Worm (Caenorhabditis elegans) whole organism, young adult: ENCODE data around the gene T11G6.2.

Experiments used
- B0019.2 ChIP-seq: fragments of 200-800 bp; sonication (Bioruptor generic); conservative IDR thresholded peaks from 2 replicates; pipeline ENCODE4 v1.3.6; 2022; ENCODE audit warnings: missing genetic modification reagents, missing genetic modification characterization, missing compliant biosample characterization
- C06A6.2 ChIP-seq: fragments of 200-800 bp; sonication (Bioruptor generic); conservative IDR thresholded peaks from 2 replicates; pipeline ENCODE4 v1.3.6; 2022; ENCODE audit warnings: missing genetic modification characterization, missing compliant biosample characterization
- D2030.7 ChIP-seq: fragments of 200-800 bp; sonication (Bioruptor generic); IDR thresholded peaks from 2 replicates; pipeline ENCODE4 v1.3.6; 2022; ENCODE audit warnings: missing genetic modification reagents, missing genetic modification characterization, missing compliant biosample characterization
- F49E8.2 ChIP-seq: sonication (generic microtip); optimal IDR thresholded peaks from 3 replicates; lab custom pipeline; 2017; ENCODE audit warnings: missing genetic modification characterization, mild to moderate bottlenecking, missing compliant biosample characterization, antibody characterized with exemption, moderate library complexity; ENCODE audit not compliant: insufficient read depth
- F52B5.7 ChIP-seq: sonication (generic microtip); optimal IDR thresholded peaks from 2 replicates; lab custom pipeline; 2016; ENCODE audit warnings: mild to moderate bottlenecking, missing genetic modification characterization, missing compliant biosample characterization
- T26A5.8 ChIP-seq: sonication (generic microtip); optimal IDR thresholded peaks from 2 replicates; lab custom pipeline; 2016; ENCODE audit warnings: missing genetic modification characterization, missing compliant biosample characterization
- Y56A3A.18 ChIP-seq: fragments of 200-800 bp; sonication (Bioruptor generic); IDR thresholded peaks from 2 replicates; pipeline ENCODE4 v1.3.6; 2022; ENCODE audit warnings: missing genetic modification reagents, missing genetic modification characterization, missing compliant biosample characterization
- ZK185.1 ChIP-seq: sonication (generic microtip); optimal IDR thresholded peaks from 2 replicates; lab custom pipeline; 2016; ENCODE audit warnings: mild to moderate bottlenecking, missing genetic modification characterization, missing compliant biosample characterization; ENCODE audit not compliant: poor library complexity, severe bottlenecking
- atf-7 ChIP-seq: sonication (generic microtip); optimal IDR thresholded peaks from 2 replicates; lab custom pipeline; 2017; ENCODE audit warnings: mild to moderate bottlenecking, missing genetic modification characterization, missing compliant biosample characterization
- attf-6 ChIP-seq: fragments of 200-800 bp; sonication (Bioruptor generic); IDR thresholded peaks from 2 replicates; pipeline ENCODE4 v1.3.6; 2022; ENCODE audit warnings: missing genetic modification reagents, missing genetic modification characterization, missing compliant biosample characterization
- cebp-2 ChIP-seq: fragments of 200-800 bp; sonication (Bioruptor generic); IDR thresholded peaks from 2 replicates; pipeline ENCODE4 v1.3.6; 2022; ENCODE audit warnings: missing genetic modification characterization, missing compliant biosample characterization
- ceh-91 ChIP-seq: fragments of 200-800 bp; sonication (Bioruptor generic); IDR thresholded peaks from 2 replicates; pipeline ENCODE4 v1.3.6; 2022; ENCODE audit warnings: missing genetic modification reagents, missing genetic modification characterization, missing compliant biosample characterization
- chd-7 ChIP-seq: sonication (generic microtip); optimal IDR thresholded peaks from 2 replicates; lab custom pipeline; 2016; ENCODE audit warnings: mild to moderate bottlenecking, missing genetic modification characterization, moderate library complexity, missing compliant biosample characterization
- dpff-1 ChIP-seq: sonication (generic microtip); optimal IDR thresholded peaks from 2 replicates; lab custom pipeline; 2017; ENCODE audit warnings: mild to moderate bottlenecking, missing genetic modification characterization, missing compliant biosample characterization
- egl-18 ChIP-seq: fragments of 200-800 bp; sonication (Bioruptor generic); IDR thresholded peaks from 2 replicates; pipeline ENCODE4 v1.3.6; 2022; ENCODE audit warnings: missing genetic modification reagents, missing genetic modification characterization, missing compliant biosample characterization
- egrh-3 ChIP-seq: fragments of 200-800 bp; sonication (Bioruptor generic); IDR thresholded peaks from 2 replicates; pipeline ENCODE4 v1.3.6; 2022; ENCODE audit warnings: missing genetic modification reagents, missing genetic modification characterization, missing compliant biosample characterization
- hlh-26 ChIP-seq: fragments of 200-800 bp; sonication (Bioruptor generic); conservative IDR thresholded peaks from 2 replicates; pipeline ENCODE4 v1.3.6; 2022; ENCODE audit warnings: missing genetic modification reagents, missing genetic modification characterization, missing compliant biosample characterization
- hmg-1.2 ChIP-seq: fragments of 200-800 bp; sonication (Bioruptor generic); IDR thresholded peaks from 2 replicates; pipeline ENCODE4 v1.3.6; 2022; ENCODE audit warnings: missing genetic modification reagents, missing genetic modification characterization, missing compliant biosample characterization
- lag-1 ChIP-seq: fragments of 200-800 bp; sonication (Bioruptor generic); IDR thresholded peaks from 2 replicates; pipeline ENCODE4 v1.3.6; 2022; ENCODE audit warnings: missing genetic modification reagents, missing genetic modification characterization, missing compliant biosample characterization
- lin-35 ChIP-seq, 3 experiments: fragments of 150-350 bp in 2 of 3; sonication (generic microtip) in 1 of 3; optimal IDR thresholded peaks; 2 replicates each; lab custom pipeline; 2014 to 2018; ENCODE audit warnings: missing biosample characterization in 3 of 3, missing genetic modification characterization in 3 of 3, missing genetic modification reagents in 3 of 3
- madf-3 ChIP-seq: fragments of 200-800 bp; sonication (Bioruptor generic); IDR thresholded peaks from 2 replicates; pipeline ENCODE4 v1.3.6; 2022; ENCODE audit warnings: missing genetic modification reagents, missing genetic modification characterization, missing compliant biosample characterization
- mcd-1 ChIP-seq: fragments of 200-800 bp; sonication (Bioruptor generic); IDR thresholded peaks from 2 replicates; pipeline ENCODE4 v1.3.6; 2022; ENCODE audit warnings: missing genetic modification reagents, missing genetic modification characterization, missing compliant biosample characterization
- nfya-2 ChIP-seq: fragments of 200-800 bp; sonication (Bioruptor generic); IDR thresholded peaks from 2 replicates; pipeline ENCODE4 v1.3.6; 2022; ENCODE audit warnings: missing genetic modification reagents, missing genetic modification characterization, missing compliant biosample characterization
- nfyb-1 ChIP-seq: fragments of 200-800 bp; sonication (Bioruptor generic); IDR thresholded peaks from 2 replicates; pipeline ENCODE4 v1.3.6; 2022; ENCODE audit warnings: missing genetic modification reagents, missing genetic modification characterization, missing compliant biosample characterization
- nhr-179 ChIP-seq: sonication (generic microtip); optimal IDR thresholded peaks from 2 replicates; lab custom pipeline; 2016; ENCODE audit warnings: mild to moderate bottlenecking, missing genetic modification characterization, missing compliant biosample characterization
- pbrm-1 ChIP-seq: fragments of 200-800 bp; sonication (Bioruptor generic); IDR thresholded peaks from 2 replicates; pipeline ENCODE4 v1.3.6; 2022; ENCODE audit warnings: missing genetic modification reagents, missing genetic modification characterization, missing compliant biosample characterization
- pha-4 ChIP-seq: fragments of 150-350 bp; sonication (generic microtip); optimal IDR thresholded peaks from 2 replicates; lab custom pipeline; 2014; ENCODE audit warnings: missing biosample characterization, missing genetic modification reagents, missing genetic modification characterization
- ztf-22 ChIP-seq: fragments of 200-800 bp; sonication (Bioruptor generic); optimal IDR thresholded peaks from 2 replicates; lab custom pipeline; 2018; ENCODE audit warnings: mild to moderate bottlenecking, missing genetic modification characterization, moderate library complexity, missing compliant biosample characterization
- ztf-28 ChIP-seq: fragments of 200-800 bp; sonication (Bioruptor generic); IDR thresholded peaks from 2 replicates; pipeline ENCODE4 v1.3.6; 2022; ENCODE audit warnings: missing genetic modification reagents, missing genetic modification characterization, missing compliant biosample characterization

T11G6.2 gene

ce11 chrIV:10876844-10877243 lies 18.5 kb upstream of the T11G6.2 start, which contains the start of gene fipr-14:
fipr-14 (plus strand) TSS chrIV:10877144.
- TF ChIP-seq F49E8.2 (tag; lab: Kevin White, UChicago) (no peak), attf-6 (GFP tag; lab: Robert Waterston, UW) (no peak)

- TF ChIP-seq egrh-3 (GFP tag; lab: Robert Waterston, UW) (no peak), pha-4 (tag; lab: Kevin White, UChicago) (no peak), lin-35 (GFP tag; optimal IDR thresholded peaks at IDR 0.05; lab: Kevin White, UChicago) (no peak)
Observed at ce11 chrIV:10874527-10874926, 16.2 kb upstream of the T11G6.2 start, which contains the start of gene F13E9.12. F13E9.12 (minus strand) TSS chrIV:10874627.

ce11 chrIV:10870158-10870557 lies 11.9 kb upstream of the T11G6.2 start:
- no peak for TF ChIP-seq hlh-26 (GFP tag; lab: Robert Waterston, UW)
- TF ChIP-seq D2030.7, result no peak
- no peak for TF ChIP-seq ztf-22 (GFP tag; lab: Kevin White, UChicago)
- TF ChIP-seq nfya-2 (GFP tag; lab: Robert Waterston, UW), result no peak
- no peak for TF ChIP-seq nhr-179 (tag; lab: Kevin White, UChicago)
- TF ChIP-seq B0019.2 (GFP tag; lab: Robert Waterston, UW), result no peak
- TF ChIP-seq cebp-2 (GFP tag; lab: Robert Waterston, UW), result no peak
- no peak for TF ChIP-seq egrh-3 (GFP tag; lab: Robert Waterston, UW)
- no peak for TF ChIP-seq Y56A3A.18 (GFP tag; lab: Robert Waterston, UW)
- TF ChIP-seq chd-7 (tag; lab: Kevin White, UChicago), result no peak
- no peak for TF ChIP-seq pbrm-1
- TF ChIP-seq F52B5.7 (tag; lab: Kevin White, UChicago), result no peak
- no peak for TF ChIP-seq hmg-1.2 (GFP tag; lab: Robert Waterston, UW)
- TF ChIP-seq, all 124 proteins: peak for 0

- no peak for TF ChIP-seq ztf-28 (GFP tag; lab: Robert Waterston, UW)
- no peak for TF ChIP-seq madf-3 (GFP tag; lab: Robert Waterston, UW)
- TF ChIP-seq mcd-1 (GFP tag; lab: Robert Waterston, UW), result no peak
Observed at ce11 chrIV:10869642-10870041, 11.3 kb upstream of the T11G6.2 start.

- TF ChIP-seq nfyb-1, result no peak
- TF ChIP-seq egl-18, result no peak
- TF ChIP-seq ceh-91 (GFP tag; lab: Robert Waterston, UW), result no peak
- TF ChIP-seq B0019.2 (GFP tag; lab: Robert Waterston, UW), result no peak
- no peak for TF ChIP-seq ZK185.1
- TF ChIP-seq atf-7, result no peak
- no peak for TF ChIP-seq C06A6.2
- TF ChIP-seq T26A5.8 (tag; lab: Kevin White, UChicago), result no peak
- TF ChIP-seq lag-1 (GFP tag; lab: Robert Waterston, UW), result no peak
- no peak for TF ChIP-seq dpff-1 (tag; lab: Kevin White, UChicago)
Observed at ce11 chrIV:10868629-10869251, 10.4 kb upstream of the T11G6.2 start, which contains the start of gene F13E9.11. F13E9.11 (minus strand) TSS chrIV:10869135.
